Worm (Caenorhabditis elegans): Measurements from ENCODE around the gene Y57G11C.1142.

Y57G11C.1142 gene

DNA sequence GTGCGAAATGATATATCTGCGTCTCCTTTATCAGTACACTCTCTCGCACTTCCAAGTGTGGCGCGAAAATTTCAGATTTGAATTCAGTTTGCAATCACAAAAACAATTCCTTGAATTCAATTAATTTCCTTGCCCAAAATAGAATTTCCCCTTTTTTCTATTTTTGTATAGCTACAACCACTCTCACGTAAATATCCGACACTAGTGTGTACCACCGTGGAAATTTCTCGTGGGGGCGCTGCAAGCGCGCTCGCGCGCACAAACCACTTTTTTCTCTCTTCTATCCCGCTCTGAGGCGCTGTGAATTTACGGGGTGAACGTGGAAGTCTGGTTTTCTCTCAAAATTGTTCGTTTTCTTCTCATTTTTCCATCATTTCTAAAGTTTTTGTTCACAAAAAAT lies 20.9 kb upstream of the Y57G11C.1142 start, which contains the start of gene Y57G11C.8:
Y57G11C.8 (plus strand) TSS at position 301 of the 400 bp plus-strand sequence.
- no peak for TF ChIP-seq unc-62 (GFP tag; optimal IDR thresholded peaks at IDR 0.05)

DNA sequence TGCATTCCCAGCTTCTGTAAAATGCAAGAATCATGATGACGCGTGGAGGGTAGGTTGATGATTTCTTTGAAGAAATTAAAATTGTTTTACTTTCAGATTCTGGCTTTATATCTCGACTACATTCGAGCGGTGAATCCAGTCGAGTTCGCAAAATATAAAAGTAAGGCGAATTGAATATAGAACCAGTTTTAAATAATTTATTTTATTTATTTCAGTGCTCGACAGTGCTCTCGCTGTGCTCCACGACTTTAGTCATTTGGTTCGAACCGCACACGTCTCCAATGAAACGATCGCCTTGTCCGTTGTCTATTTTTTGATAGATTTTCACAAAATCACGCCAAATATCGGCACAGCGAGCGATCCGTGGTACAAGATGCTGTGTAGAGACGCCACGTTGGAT lies 20.2 kb upstream of the Y57G11C.1142 start, which contains the start of gene Y57G11C.1130:
Y57G11C.1130 (plus strand) TSS at position 301 of the 400 bp plus-strand sequence.
- TF ChIP-seq unc-62 (GFP tag; optimal IDR thresholded peaks at IDR 0.05), result no peak

DNA sequence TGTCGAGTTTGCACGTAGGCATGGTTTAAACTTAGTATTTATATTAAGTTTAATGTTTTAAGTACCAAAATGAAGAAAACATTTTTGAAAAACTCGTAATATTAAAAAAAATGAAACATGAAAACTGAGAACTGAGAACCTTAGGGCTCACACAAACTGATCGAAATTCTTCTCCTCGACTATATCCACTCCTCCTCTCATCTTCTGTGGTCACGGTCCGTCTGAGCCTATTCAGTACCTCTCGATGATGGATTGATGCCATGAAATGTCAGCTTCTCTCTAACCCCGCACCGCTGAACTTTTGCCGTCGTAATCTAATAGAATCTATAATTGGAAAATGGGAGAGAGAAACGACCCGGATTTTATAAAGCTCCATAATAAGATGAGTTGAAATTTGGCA lies 17.9 kb upstream of the Y57G11C.1142 start, which contains the start of gene nlp-56:
nlp-56 (minus strand) TSS at position 257 of the 400 bp plus-strand sequence.
- TF ChIP-seq unc-62 (GFP tag; optimal IDR thresholded peaks at IDR 0.05), result no peak

DNA sequence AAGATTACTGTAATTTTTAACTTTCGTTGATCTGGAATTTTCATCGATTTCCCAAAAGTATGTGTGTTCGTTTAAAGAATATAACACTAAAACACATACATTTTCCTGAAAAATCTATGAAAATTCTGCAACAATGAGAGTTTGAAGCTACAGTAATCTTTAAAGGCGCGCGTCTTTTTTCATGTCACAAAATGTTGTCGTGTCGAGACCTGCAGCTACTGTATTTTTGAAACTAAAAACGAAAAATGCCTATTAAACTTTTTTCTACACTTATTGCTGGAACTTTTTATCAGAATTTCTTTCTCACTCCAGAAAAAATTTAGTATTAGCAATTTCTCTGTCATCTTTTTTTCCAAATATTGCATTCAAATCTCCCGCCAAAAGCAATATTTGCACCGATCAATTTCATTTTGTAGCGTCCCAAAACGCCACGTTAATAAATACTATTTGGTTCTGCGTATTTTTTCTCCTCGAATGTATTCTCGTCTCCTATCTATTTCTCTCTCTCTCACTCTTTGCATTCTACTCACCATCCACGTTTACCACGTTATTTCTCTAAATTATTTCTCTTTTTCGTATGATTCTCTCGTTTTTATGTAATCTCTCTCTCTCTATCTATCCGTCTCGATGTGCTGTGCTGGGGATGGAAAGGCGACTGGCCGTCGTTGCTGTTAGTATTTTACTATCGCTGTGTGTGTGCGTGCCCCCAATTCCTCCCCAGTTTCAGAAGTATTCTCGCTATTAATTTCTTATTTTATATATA lies 15.9 kb upstream of the Y57G11C.1142 start, which contains the start of gene melo-1:
melo-1 (plus strand) TSS at position 658 of the 763 bp plus-strand sequence.
- no peak for TF ChIP-seq unc-62 (GFP tag; optimal IDR thresholded peaks at IDR 0.05)

DNA sequence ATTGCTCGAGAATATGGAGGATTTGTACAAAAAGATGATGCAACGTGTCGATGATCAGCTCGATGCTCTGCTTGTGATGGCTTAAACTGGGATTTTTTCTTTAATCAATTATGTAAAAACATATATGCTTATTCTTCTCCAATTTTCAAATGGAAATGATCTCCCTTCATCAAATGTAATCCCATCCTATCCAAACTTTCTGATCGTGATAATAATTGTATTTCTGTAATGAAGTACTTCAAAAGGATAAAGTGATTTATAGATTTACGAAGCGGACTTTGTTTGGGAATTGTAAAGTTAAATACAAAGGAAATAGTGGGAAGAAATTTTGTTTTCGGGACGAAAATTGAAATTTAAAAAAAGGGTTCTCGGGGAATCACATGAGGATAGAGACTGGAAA lies 11.8 kb upstream of the Y57G11C.1142 start:
- TF ChIP-seq unc-62 (GFP tag; optimal IDR thresholded peaks at IDR 0.05), result no peak

DNA sequence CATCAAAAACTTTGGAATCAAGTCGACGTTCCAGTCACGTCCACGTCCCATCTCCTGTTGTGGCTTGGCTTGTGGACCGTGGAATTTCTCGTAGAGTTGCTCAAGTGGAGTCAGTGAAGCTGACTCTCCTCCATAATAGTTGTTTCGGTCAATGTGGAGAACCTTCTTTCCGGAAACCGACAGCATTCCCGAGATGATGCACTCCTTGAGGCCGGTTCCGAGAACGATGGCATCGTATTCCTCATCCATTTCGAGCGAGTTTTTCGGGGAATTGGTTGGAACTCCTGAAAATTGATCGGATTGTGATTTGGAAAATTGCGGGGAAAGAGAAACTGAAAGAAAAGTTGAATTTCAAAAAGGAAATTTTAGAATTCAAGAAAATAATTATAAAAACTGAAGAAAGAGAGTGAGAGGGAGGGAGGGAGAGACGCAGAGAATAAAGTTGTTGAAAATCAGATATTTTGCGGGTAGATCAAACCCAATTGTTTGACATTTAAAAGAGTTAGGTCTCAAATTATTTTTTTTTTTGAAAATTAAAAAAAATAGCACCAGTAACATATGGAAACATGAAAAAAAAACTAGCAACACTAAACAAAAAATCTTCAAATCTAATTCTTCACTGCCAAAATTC lies 9.7 kb upstream of the Y57G11C.1142 start, which contains the start of gene gdi-1:
gdi-1 (minus strand) TSS at position 286 of the 631 bp plus-strand sequence.
- no peak for TF ChIP-seq unc-62 (GFP tag; optimal IDR thresholded peaks at IDR 0.05)

DNA sequence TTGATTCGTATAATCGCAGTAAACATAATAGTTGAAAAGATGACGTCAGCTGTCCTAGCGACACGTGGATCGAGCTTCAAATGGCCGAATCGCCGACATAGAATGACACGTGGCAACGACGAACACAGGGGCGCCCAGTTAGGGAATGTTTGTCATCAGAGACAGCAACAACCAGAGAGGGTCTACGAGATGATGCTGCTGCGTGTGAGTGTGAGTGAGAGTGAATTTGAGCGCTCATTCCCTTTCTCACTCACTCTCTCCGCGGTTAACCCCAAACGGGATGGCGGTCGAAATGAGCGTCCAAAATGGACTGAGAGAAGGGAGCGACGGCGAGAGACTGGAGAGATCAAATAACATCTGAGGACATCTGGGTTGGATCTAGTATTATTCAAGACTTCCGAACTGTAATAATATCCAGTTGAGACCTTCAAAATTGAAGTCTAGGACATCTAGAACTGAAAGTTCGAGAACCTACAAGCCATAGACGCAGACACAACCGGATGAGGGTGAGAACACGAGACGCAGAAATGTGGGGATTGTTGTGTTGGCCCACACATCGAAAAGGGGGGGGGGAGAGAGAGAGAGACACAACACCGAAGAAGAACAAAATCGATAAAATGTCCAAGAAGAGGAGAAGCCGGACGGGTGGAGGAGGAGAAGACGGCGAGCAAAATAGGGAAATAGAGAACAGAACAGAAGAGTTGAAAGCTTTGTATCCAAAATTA lies 8.4 kb upstream of the Y57G11C.1142 start:
- TF ChIP-seq unc-62 (GFP tag; optimal IDR thresholded peaks at IDR 0.05), result no peak

DNA sequence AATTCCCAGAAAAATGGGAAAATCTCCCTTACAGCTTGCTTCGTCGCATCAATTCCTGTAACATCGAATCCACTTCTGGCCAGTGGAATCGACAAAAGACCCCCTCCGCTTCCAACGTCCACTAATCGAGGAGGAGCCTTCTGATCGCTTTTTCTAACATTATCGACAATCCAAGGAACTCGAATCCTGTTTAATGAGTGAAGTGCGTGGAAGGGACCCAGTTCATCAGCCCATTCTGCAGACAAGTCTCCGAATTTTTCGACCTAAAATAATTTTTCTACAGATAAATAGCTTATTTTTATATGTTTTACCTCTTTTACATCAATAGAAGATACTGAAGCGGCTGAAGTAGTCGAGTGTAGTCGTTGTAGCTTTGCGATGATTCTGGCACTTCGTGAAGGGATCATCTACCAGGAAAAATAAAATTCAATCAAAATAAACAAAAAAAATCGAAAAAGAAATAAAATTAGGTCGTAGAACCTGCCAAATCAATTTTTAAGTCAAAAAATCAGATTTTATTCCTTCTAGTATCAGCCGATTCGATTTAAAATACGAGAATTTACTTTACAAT lies 6.4 kb upstream of the Y57G11C.1142 start, which contains the start of gene coq-3:
coq-3 (minus strand) TSS at position 407 of the 571 bp plus-strand sequence.
- TF ChIP-seq unc-62 (GFP tag; optimal IDR thresholded peaks at IDR 0.05), result no peak

DNA sequence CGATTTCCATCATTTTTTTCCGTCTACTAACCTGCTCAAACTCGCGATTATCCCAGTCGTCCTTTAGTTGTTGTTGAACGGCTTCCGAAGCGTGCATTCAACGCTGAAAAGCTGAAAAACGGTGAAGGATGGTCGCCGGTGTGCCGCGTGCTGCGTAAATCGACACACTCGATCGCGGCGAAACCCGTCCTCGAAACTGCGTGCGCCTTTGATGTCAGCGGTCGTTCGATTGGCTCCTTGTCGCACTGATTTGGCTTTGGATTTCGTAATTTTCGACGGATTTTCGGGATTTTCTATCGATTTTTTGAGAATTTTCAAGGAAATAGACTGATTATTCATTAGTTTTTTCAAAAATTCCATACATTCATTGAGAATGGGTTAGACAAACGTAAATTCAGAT lies 5.1 kb upstream of the Y57G11C.1142 start, which contains the start of the genes Y57G11C.1147 and nuo-3:
Y57G11C.1147 (minus strand) TSS at position 161 of the 400 bp plus-strand sequence.
nuo-3 (minus strand) TSS at position 191 of the 400 bp plus-strand sequence.
- TF ChIP-seq unc-62 (GFP tag; optimal IDR thresholded peaks at IDR 0.05), result no peak

DNA sequence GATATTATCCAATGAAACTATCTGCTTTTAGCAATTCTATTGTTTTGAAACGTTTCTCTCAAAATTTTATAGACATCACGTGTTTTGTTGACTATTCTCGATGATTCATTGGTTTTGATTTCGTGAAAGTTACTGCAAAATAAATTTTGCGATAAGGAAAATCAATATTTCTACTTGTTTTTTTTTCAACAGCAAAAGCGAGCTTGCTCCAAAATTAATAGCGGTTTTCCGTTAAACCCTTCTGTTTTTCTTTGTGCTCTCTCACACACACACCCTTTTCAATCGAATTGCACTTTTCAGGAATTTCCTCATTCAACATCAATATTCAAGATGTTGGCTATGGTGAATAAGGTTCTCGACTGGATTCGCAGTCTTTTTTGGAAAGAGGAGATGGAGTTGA lies 4.6 kb upstream of the Y57G11C.1142 start, which contains the start of gene arl-8:
arl-8 (plus strand) TSS at position 301 of the 400 bp plus-strand sequence.
- no peak for TF ChIP-seq unc-62 (GFP tag; optimal IDR thresholded peaks at IDR 0.05)

DNA sequence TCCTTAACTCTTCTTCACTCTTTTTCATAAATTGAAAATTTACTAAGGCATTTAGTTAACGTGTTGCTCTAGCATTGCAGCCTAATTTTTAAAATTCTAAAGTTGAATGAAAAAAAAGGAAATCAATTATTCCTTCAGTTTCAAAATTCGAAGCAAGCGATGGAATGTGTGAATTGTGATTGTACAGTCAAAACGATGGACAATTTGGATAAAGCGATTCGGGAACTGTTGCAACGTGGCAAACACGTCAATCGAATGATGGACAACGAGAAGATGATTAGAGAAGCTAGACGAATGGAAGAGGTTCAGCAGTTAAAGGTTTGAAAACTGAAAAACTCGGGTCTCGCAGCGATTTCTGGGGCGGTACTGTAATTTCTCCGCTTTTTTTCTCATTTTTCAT lies 3.2 kb upstream of the Y57G11C.1142 start, which contains the start of gene Y57G11C.14:
Y57G11C.14 (plus strand) TSS at position 126 of the 400 bp plus-strand sequence.
- TF ChIP-seq unc-62 (GFP tag; optimal IDR thresholded peaks at IDR 0.05), result no peak

DNA sequence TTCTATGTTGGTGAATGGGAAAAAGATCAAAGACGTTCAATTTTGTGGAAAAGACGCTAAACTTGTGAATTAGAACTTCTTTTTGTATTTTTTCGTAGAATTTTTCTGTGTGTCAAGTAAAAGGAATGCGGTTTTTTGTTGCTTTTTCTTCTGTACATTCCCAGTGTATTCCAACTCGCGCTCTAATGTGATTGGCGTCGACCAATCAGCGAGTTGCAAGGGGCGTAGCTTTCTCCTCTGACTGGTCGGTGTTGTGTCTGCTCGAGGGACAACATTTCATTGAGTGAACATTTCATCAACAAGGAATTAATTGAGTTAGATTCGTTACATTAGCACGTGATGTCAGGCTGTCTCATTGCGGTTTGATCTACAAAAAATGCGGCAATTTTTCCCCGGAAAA lies 1.5 kb upstream of the Y57G11C.1142 start:
- no peak for TF ChIP-seq unc-62 (GFP tag; optimal IDR thresholded peaks at IDR 0.05)

DNA sequence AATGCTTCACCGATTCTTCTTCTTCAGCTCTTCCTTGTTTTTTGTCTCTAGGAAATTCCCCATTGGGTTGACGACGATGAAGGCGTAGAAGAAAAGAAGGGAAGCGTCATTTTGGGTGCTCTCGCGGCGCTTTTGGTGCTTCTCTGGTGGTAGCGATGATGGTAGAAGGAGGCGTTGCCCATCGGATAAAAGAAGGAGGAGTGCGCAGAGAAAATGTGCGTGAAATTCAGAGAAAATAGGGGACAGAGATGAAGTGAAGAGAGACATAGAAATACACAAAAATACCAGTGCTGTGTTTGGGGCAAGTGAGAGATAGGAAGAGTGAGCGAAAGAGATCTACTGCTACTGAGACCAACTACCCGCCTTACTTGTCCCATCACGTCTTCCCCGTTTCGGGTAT lies 4.5 kb downstream of the Y57G11C.1142 start, which contains the start of gene oig-5:
oig-5 (plus strand) TSS at position 301 of the 400 bp plus-strand sequence.
- TF ChIP-seq unc-62 (GFP tag; optimal IDR thresholded peaks at IDR 0.05), result no peak

DNA sequence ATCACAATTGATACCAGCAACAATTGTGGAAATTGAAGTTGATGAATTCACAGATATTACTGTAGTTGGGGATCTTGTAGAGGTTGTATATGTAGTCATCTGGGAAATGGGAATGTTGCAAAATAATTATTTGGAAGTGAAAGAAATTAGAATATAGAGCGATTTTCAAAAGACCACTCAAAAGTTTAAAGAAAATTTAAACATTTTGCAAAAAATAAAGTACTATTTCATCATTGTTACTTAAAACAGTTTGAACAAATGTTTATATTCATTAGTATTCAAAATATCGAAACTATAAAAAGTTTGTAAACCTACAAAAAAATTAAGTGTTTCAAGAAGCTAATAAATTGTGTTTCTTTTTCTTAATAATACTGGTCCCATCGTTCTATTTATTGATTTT lies 13.9 kb downstream of the Y57G11C.1142 start, which contains the start of gene Y57G11C.46:
Y57G11C.46 (minus strand) TSS at position 101 of the 400 bp plus-strand sequence.
- no peak for TF ChIP-seq unc-62 (GFP tag; optimal IDR thresholded peaks at IDR 0.05)

DNA sequence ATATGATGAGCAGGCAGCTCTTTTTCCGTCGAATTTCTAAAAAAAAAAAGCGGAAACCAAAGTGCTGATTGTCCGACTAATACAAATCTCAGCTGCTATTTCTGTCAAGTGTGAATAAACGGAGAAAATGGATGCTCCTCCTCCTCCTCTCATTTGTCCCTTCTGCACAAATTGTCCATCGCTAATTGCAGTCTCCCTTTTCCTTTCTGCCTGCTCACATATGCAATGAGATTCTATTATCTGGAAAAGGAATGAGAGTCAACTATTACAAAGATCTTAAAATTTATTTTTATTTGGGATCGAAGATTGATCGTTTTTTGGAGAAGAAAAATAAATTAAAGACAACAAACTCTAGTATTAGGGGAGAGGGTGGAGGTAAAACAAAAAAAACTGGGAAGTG lies 19.9 kb downstream of the Y57G11C.1142 start:
- no peak for TF ChIP-seq unc-62 (GFP tag; optimal IDR thresholded peaks at IDR 0.05)

All from whole organism, dauer.